Worm (Caenorhabditis elegans) whole organism, mixed stage, embryonic: ENCODE data around the gene C06C3.7.

ENCODE experiments used
- lin-13 ChIP-seq: fragments of 150-350 bp; optimal IDR thresholded peaks from 2 replicates; lab custom pipeline; 2014; ENCODE audit warnings: missing biosample characterization, missing genetic modification characterization
- unc-39 ChIP-seq: fragments of 150-350 bp; optimal IDR thresholded peaks from 2 replicates; lab custom pipeline; 2014; ENCODE audit warnings: missing biosample characterization, missing genetic modification characterization

- TF ChIP-seq unc-39 (tag; lab: Kevin White, UChicago) (no peak), lin-13 (tag; lab: Kevin White, UChicago) (no peak)
Measured at ce11 chrII:9369394-9369793, 15.9 kb upstream of the C06C3.7 start.
